Fruit fly (Drosophila melanogaster): Measurements from ENCODE around the gene sofe.

Gene sofe

DNA sequence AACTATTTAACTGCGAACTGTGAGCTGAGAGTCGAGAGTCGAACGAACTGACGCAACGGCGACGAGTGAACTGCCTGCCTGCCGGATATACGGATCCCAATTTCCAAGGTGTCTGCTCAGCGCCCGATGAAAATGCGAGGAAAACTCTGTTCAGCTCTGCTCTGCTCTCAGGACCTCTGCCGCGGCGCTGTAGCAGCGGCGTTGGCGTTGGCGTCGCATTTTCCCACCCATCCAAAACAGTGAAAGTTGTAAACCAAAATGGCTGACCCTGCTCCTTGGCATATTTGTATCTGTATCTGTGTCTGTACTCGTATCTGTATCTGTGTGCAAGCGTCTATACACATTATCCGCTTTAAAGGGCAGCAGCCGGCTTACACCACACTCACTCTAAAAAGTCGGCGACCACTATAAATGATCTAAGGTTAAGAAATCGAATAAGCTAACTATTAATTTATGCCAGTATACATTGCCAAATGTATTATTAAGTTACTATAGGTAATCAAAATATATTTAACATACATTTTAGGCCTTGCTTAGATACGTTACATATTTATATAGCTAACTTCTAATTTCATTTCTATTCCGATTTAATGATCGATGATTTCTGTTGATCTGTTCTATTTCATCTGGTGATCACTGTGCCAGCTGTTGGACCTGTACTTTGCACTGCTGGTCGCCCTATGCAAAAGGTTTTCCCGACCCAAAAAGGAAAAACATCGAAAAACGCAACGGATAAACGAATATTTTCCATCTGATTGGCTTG lies 34.4 kb downstream of the sofe start (continued):
- TF ChIP-seq tio (GFP tag; optimal IDR thresholded peaks at IDR 0.05) (peak; percentile 47), Hmr (GFP tag; optimal IDR thresholded peaks at IDR 0.05) (peak; percentile 72), insv (GFP tag; optimal IDR thresholded peaks at IDR 0.05) (peak in 1 of 2 experiments; percentile 75), zfh1 (GFP tag; IDR thresholded peaks at IDR 0.05) (peak; percentile 48; the same call in 1 of the 3 replicates), da (GFP tag; optimal IDR thresholded peaks at IDR 0.05) (no peak), Nf-YC (tag; optimal IDR thresholded peaks at IDR 0.05) (peak; percentile 40), CG17829 (tag; optimal IDR thresholded peaks at IDR 0.05) (peak; percentile 81), dysf (GFP tag; IDR thresholded peaks at IDR 0.05) (peak; percentile 45; the same call in 2 of the 3 replicates), CG1233 (GFP tag; optimal IDR thresholded peaks at IDR 0.05) (peak; percentile 45), cg (GFP tag; optimal IDR thresholded peaks at IDR 0.05) (peak; percentile 70), CG6689 (GFP tag; IDR thresholded peaks at IDR 0.05) (peak; percentile 67), ro (GFP tag; IDR thresholded peaks at IDR 0.05) (no peak), repo (GFP tag; optimal IDR thresholded peaks at IDR 0.05) (no peak), Oaz (GFP tag; IDR thresholded peaks at IDR 0.05) (no peak), HHEX (GFP tag; optimal IDR thresholded peaks at IDR 0.05) (peak; percentile 47), sug (tag; optimal IDR thresholded peaks at IDR 0.05) (peak; percentile 18), CG13424 (tag; optimal IDR thresholded peaks at IDR 0.05) (peak; percentile 81), CG7839 (tag; optimal IDR thresholded peaks at IDR 0.05) (peak; percentile 76), ac (GFP tag; optimal IDR thresholded peaks at IDR 0.05) (peak; percentile 87), CG12104 (GFP tag; optimal IDR thresholded peaks at IDR 0.05) (no peak), Sry-β (GFP tag; optimal IDR thresholded peaks at IDR 0.05) (no peak), CG10366 (GFP tag; IDR thresholded peaks at IDR 0.05) (peak; percentile 29; the same call in 1 of the 2 replicates), CG9727 (GFP tag; optimal IDR thresholded peaks at IDR 0.05) (peak; percentile 90), NC2α (GFP tag; optimal IDR thresholded peaks at IDR 0.05) (peak; percentile 4), usp (GFP tag; optimal IDR thresholded peaks at IDR 0.05) (no peak), Trl (optimal IDR thresholded peaks at IDR 0.05) (peak in 1 of 2 experiments; percentile 9), Trl (GFP tag; optimal IDR thresholded peaks at IDR 0.05) (no peak), Hr39 (optimal IDR thresholded peaks at IDR 0.05) (no peak), Hsf (GFP tag; optimal IDR thresholded peaks at IDR 0.05) (peak; percentile 66), nau (GFP tag; optimal IDR thresholded peaks at IDR 0.05) (peak; percentile 29), Lhr (GFP tag; optimal IDR thresholded peaks at IDR 0.05) (peak; percentile 28), CG2199 (GFP tag; IDR thresholded peaks at IDR 0.05) (peak; percentile 56; the same call in 1 of the 3 replicates), CG7987 (GFP tag; optimal IDR thresholded peaks at IDR 0.05) (no peak), gce (GFP tag; IDR thresholded peaks at IDR 0.05) (no peak), CG16863 (GFP tag; optimal IDR thresholded peaks at IDR 0.05) (peak; percentile 36), nmo (GFP tag; optimal IDR thresholded peaks at IDR 0.05) (peak; percentile 83), NfI (GFP tag; optimal IDR thresholded peaks at IDR 0.05) (peak; percentile 48), YL-1 (GFP tag; optimal IDR thresholded peaks at IDR 0.05) (no peak), CG2202 (tag; optimal IDR thresholded peaks at IDR 0.05) (peak; percentile 39), CG10654 (GFP tag; optimal IDR thresholded peaks at IDR 0.05) (peak; percentile 24), Rfx (GFP tag; IDR thresholded peaks at IDR 0.05) (no peak), CG7963 (GFP tag; IDR thresholded peaks at IDR 0.05; ENCODE audit: partially characterized antibody) (no peak), MBD-R2 (GFP tag; IDR thresholded peaks at IDR 0.05) (no peak), chif (GFP tag; optimal IDR thresholded peaks at IDR 0.05) (peak; percentile 18 to 55), zf30C (GFP tag; optimal IDR thresholded peaks at IDR 0.05) (no peak), Ptx1 (GFP tag; IDR thresholded peaks at IDR 0.05) (peak; percentile 46; the same call in 1 of the 2 replicates), Myb (GFP tag; optimal IDR thresholded peaks at IDR 0.05) (no peak), chn (GFP tag; optimal IDR thresholded peaks at IDR 0.05) (no peak), salm (tag; optimal IDR thresholded peaks at IDR 0.05) (peak; percentile 40), CG2129 (GFP tag; IDR thresholded peaks at IDR 0.05; ENCODE audit: partially characterized antibody) (no peak)
